Fruit fly (Drosophila melanogaster) whole organism, embryonic: Measurements from ENCODE around the gene Vav.

ENCODE experiments used
- ATbp ChIP-seq: fragments of 200-800 bp; sonication (Bioruptor generic); optimal IDR thresholded peaks from 2 replicates; lab custom pipeline; 2017; ENCODE audit warnings: missing biosample characterization, mild to moderate bottlenecking, missing genetic modification characterization, missing genetic modification reagents
- B-H1 ChIP-seq: fragments of 200-800 bp; sonication (Bioruptor generic); IDR thresholded peaks from 3 replicates; pipeline ENCODE4 v1.3.6; 2022; ENCODE audit warnings: missing biosample characterization, missing genetic modification characterization
- CG10209 ChIP-seq: fragments of 200-800 bp; sonication (Bioruptor generic); optimal IDR thresholded peaks from 3 replicates; lab custom pipeline; 2017; ENCODE audit warnings: missing biosample characterization, mild to moderate bottlenecking, missing genetic modification characterization, missing genetic modification reagents
- CG10274 ChIP-seq: fragments of 200-800 bp; sonication (Bioruptor generic); optimal IDR thresholded peaks from 3 replicates; lab custom pipeline; 2017; ENCODE audit warnings: missing biosample characterization, mild to moderate bottlenecking, missing genetic modification characterization
- CG11695 ChIP-seq: fragments of 200-800 bp; sonication (Bioruptor generic); IDR thresholded peaks from 3 replicates; pipeline ENCODE4 v1.3.6; 2022; ENCODE audit warnings: missing biosample characterization, missing genetic modification characterization
- CG11696 ChIP-seq: fragments of 200-800 bp; sonication (Bioruptor generic); IDR thresholded peaks from 2 replicates; pipeline ENCODE4 v1.3.6; 2022; ENCODE audit warnings: missing biosample characterization, missing genetic modification characterization
- CG12391 ChIP-seq: fragments of 200-800 bp; sonication (Bioruptor generic); optimal IDR thresholded peaks from 3 replicates; lab custom pipeline; 2018; ENCODE audit warnings: missing biosample characterization, mild to moderate bottlenecking, missing genetic modification characterization, moderate library complexity
- CG12659 ChIP-seq: fragments of 200-800 bp; sonication (Bioruptor generic); optimal IDR thresholded peaks from 3 replicates; lab custom pipeline; 2017; ENCODE audit warnings: mild to moderate bottlenecking, missing biosample characterization, missing genetic modification reagents, missing genetic modification characterization
- CG12744 ChIP-seq: fragments of 200-800 bp; sonication (Bioruptor generic); optimal IDR thresholded peaks from 2 replicates; lab custom pipeline; 2016; ENCODE audit warnings: missing biosample characterization, missing genetic modification characterization
- CG13894 ChIP-seq: fragments of 200-800 bp; sonication (Bioruptor generic); optimal IDR thresholded peaks from 3 replicates; lab custom pipeline; 2018; ENCODE audit warnings: missing biosample characterization, mild to moderate bottlenecking, missing genetic modification characterization, moderate library complexity
- CG17802 ChIP-seq: fragments of 200-800 bp; sonication (Bioruptor generic); optimal IDR thresholded peaks from 2 replicates; lab custom pipeline; 2018; ENCODE audit warnings: missing biosample characterization, mild to moderate bottlenecking, missing genetic modification characterization, moderate library complexity
- CG17912 ChIP-seq: fragments of 200-800 bp; sonication (Bioruptor generic); optimal IDR thresholded peaks from 2 replicates; lab custom pipeline; 2018; ENCODE audit warnings: missing biosample characterization, mild to moderate bottlenecking, missing genetic modification characterization
- CG2202 ChIP-seq: fragments of 200-800 bp; sonication (Bioruptor generic); optimal IDR thresholded peaks from 2 replicates; lab custom pipeline; 2018; ENCODE audit warnings: missing biosample characterization, mild to moderate bottlenecking, missing genetic modification characterization
- CG2712 ChIP-seq: fragments of 200-800 bp; optimal IDR thresholded peaks from 3 replicates; lab custom pipeline; 2019; ENCODE audit warnings: missing biosample characterization, mild to moderate bottlenecking, missing genetic modification characterization, moderate library complexity
- CG33213 ChIP-seq: fragments of 200-800 bp; sonication (Bioruptor generic); optimal IDR thresholded peaks from 3 replicates; lab custom pipeline; 2016; ENCODE audit warnings: missing biosample characterization, missing genetic modification characterization
- CG33557 ChIP-seq: fragments of 200-800 bp; sonication (Bioruptor generic); optimal IDR thresholded peaks from 2 replicates; lab custom pipeline; 2019; ENCODE audit warnings: missing biosample characterization, mild to moderate bottlenecking, missing genetic modification characterization, moderate library complexity
- CG3847 ChIP-seq: fragments of 200-800 bp; sonication (Bioruptor generic); IDR thresholded peaks from 2 replicates; pipeline ENCODE4 v1.3.6; 2022; ENCODE audit warnings: missing biosample characterization, missing genetic modification characterization
- CG6683 ChIP-seq: fragments of 200-800 bp; sonication (Bioruptor generic); optimal IDR thresholded peaks from 2 replicates; lab custom pipeline; 2017; ENCODE audit warnings: missing biosample characterization, mild to moderate bottlenecking, missing genetic modification characterization, missing genetic modification reagents
- CG8765 ChIP-seq: fragments of 200-800 bp; sonication (Bioruptor generic); IDR thresholded peaks from 2 replicates; pipeline ENCODE4 v1.3.6; 2022; ENCODE audit warnings: missing biosample characterization, missing genetic modification characterization
- CG9215 ChIP-seq: fragments of 200-800 bp; sonication (Bioruptor generic); IDR thresholded peaks from 2 replicates; pipeline ENCODE4 v1.3.6; 2022; ENCODE audit warnings: missing biosample characterization, missing genetic modification characterization
- Chrac-16 ChIP-seq: fragments of 200-800 bp; sonication (Bioruptor generic); optimal IDR thresholded peaks from 3 replicates; lab custom pipeline; 2016; ENCODE audit warnings: missing biosample characterization, missing genetic modification characterization
- CrebB ChIP-seq: fragments of 200-800 bp; sonication (Bioruptor generic); optimal IDR thresholded peaks from 3 replicates; lab custom pipeline; 2018; ENCODE audit warnings: missing biosample characterization, mild to moderate bottlenecking, missing genetic modification characterization
- Dek ChIP-seq: fragments of 200-800 bp; sonication (Bioruptor generic); optimal IDR thresholded peaks from 3 replicates; lab custom pipeline; 2019; ENCODE audit warnings: missing biosample characterization, mild to moderate bottlenecking, missing genetic modification characterization, moderate library complexity
- HHEX ChIP-seq: fragments of 200-800 bp; sonication (Bioruptor generic); optimal IDR thresholded peaks from 3 replicates; lab custom pipeline; 2017; ENCODE audit warnings: missing biosample characterization, mild to moderate bottlenecking, missing genetic modification characterization, missing genetic modification reagents
- HLH4C ChIP-seq: fragments of 200-800 bp; sonication (Bioruptor generic); IDR thresholded peaks from 3 replicates; pipeline ENCODE4 v1.3.6; 2022; ENCODE audit warnings: missing biosample characterization, missing genetic modification characterization; ENCODE audit not compliant: partially characterized antibody
- Nf-YA ChIP-seq: fragments of 200-800 bp; sonication (Bioruptor generic); IDR thresholded peaks from 2 replicates; pipeline ENCODE4 v1.3.6; 2022; ENCODE audit warnings: missing biosample characterization, missing genetic modification characterization
- Oaz ChIP-seq: fragments of 200-800 bp; sonication (Bioruptor generic); IDR thresholded peaks from 2 replicates; pipeline ENCODE4 v1.3.6; 2022; ENCODE audit warnings: missing biosample characterization, missing genetic modification characterization
- Ravus ChIP-seq: fragments of 200-800 bp; sonication (Bioruptor generic); IDR thresholded peaks from 2 replicates; pipeline ENCODE4 v1.3.6; 2022; ENCODE audit warnings: missing biosample characterization, missing genetic modification characterization
- Stat92E ChIP-seq, 3 experiments: fragments of >200 bp in 2 of 3; fragments of 200-800 bp in 1 of 3; sonication (Bioruptor generic) in 1 of 3; optimal IDR thresholded peaks; 2 replicates each; lab custom pipeline; 2017 to 2019; ENCODE audit warnings: missing biosample characterization in 3 of 3, missing genetic modification characterization in 3 of 3, mild to moderate bottlenecking in 1 of 3, moderate library complexity in 1 of 3
- Trl ChIP-seq, 3 experiments: fragments of >200 bp in 2 of 3; fragments of 200-800 bp in 1 of 3; sonication (Bioruptor generic) in 1 of 3; optimal IDR thresholded peaks; 2 replicates in 1 of 3; 3 replicates in 2 of 3; lab custom pipeline; 2016 to 2017; ENCODE audit warnings: missing biosample characterization in 1 of 3, missing genetic modification characterization in 1 of 3
- Vsx1 ChIP-seq: fragments of 200-800 bp; sonication (Bioruptor generic); optimal IDR thresholded peaks from 2 replicates; lab custom pipeline; 2017; ENCODE audit warnings: missing biosample characterization, mild to moderate bottlenecking, missing genetic modification characterization, missing genetic modification reagents
- chn ChIP-seq: fragments of 200-800 bp; sonication (Bioruptor generic); optimal IDR thresholded peaks from 2 replicates; lab custom pipeline; 2016; ENCODE audit warnings: missing biosample characterization, missing genetic modification characterization
- crol ChIP-seq: fragments of 200-800 bp; sonication (Bioruptor generic); IDR thresholded peaks from 2 replicates; pipeline ENCODE4 v1.3.6; 2022; ENCODE audit warnings: missing biosample characterization, missing genetic modification characterization
- dan ChIP-seq: fragments of 200-800 bp; sonication (Bioruptor generic); IDR thresholded peaks from 2 replicates; pipeline ENCODE4 v1.3.6; 2022; ENCODE audit warnings: missing biosample characterization, missing genetic modification characterization
- disco-r ChIP-seq: fragments of 200-800 bp; sonication (Bioruptor generic); optimal IDR thresholded peaks from 2 replicates; lab custom pipeline; 2016; ENCODE audit warnings: missing biosample characterization, missing genetic modification characterization
- fd102C ChIP-seq: fragments of 200-800 bp; sonication (Bioruptor generic); optimal IDR thresholded peaks from 2 replicates; lab custom pipeline; 2018; ENCODE audit warnings: missing biosample characterization, mild to moderate bottlenecking, missing genetic modification characterization, moderate library complexity
- fu2 ChIP-seq: fragments of 200-800 bp; sonication (Bioruptor generic); optimal IDR thresholded peaks from 2 replicates; lab custom pipeline; 2016; ENCODE audit warnings: missing biosample characterization, missing genetic modification characterization
- gsb-n ChIP-seq: fragments of 200-800 bp; sonication (Bioruptor generic); optimal IDR thresholded peaks from 3 replicates; lab custom pipeline; 2018; ENCODE audit warnings: missing biosample characterization, mild to moderate bottlenecking, missing genetic modification characterization
- h ChIP-seq: fragments of >200 bp; optimal IDR thresholded peaks from 2 replicates; lab custom pipeline; 2017
- nerfin-2 ChIP-seq: fragments of 200-800 bp; sonication (Bioruptor generic); IDR thresholded peaks from 2 replicates; pipeline ENCODE4 v1.3.6; 2022; ENCODE audit warnings: missing biosample characterization, missing genetic modification characterization; ENCODE audit not compliant: partially characterized antibody
- org-1 ChIP-seq: fragments of 200-800 bp; sonication (Bioruptor generic); optimal IDR thresholded peaks from 2 replicates; lab custom pipeline; 2017; ENCODE audit warnings: missing biosample characterization, missing genetic modification characterization
- pita ChIP-seq: fragments of 200-800 bp; sonication (Bioruptor generic); optimal IDR thresholded peaks from 2 replicates; lab custom pipeline; 2017; ENCODE audit warnings: missing biosample characterization, mild to moderate bottlenecking, missing genetic modification characterization
- psq ChIP-seq: fragments of 200-800 bp; sonication (Bioruptor generic); optimal IDR thresholded peaks from 2 replicates; lab custom pipeline; 2017; ENCODE audit warnings: missing biosample characterization, missing genetic modification characterization
- schlank ChIP-seq: fragments of 200-800 bp; sonication (Bioruptor generic); optimal IDR thresholded peaks from 2 replicates; lab custom pipeline; 2018; ENCODE audit warnings: missing biosample characterization, mild to moderate bottlenecking, missing genetic modification characterization
- sima ChIP-seq: fragments of 200-800 bp; sonication (Bioruptor generic); optimal IDR thresholded peaks from 2 replicates; lab custom pipeline; 2016; ENCODE audit warnings: missing biosample characterization, missing genetic modification characterization
- so ChIP-seq: fragments of 200-800 bp; sonication (Bioruptor generic); IDR thresholded peaks from 3 replicates; pipeline ENCODE4 v1.3.6; 2022; ENCODE audit warnings: missing biosample characterization, missing genetic modification characterization
- sqz ChIP-seq: fragments of 200-800 bp; sonication (Bioruptor generic); optimal IDR thresholded peaks from 3 replicates; lab custom pipeline; 2018; ENCODE audit warnings: missing biosample characterization, mild to moderate bottlenecking, missing genetic modification characterization
- ttk ChIP-seq: fragments of 200-800 bp; sonication (Bioruptor generic); IDR thresholded peaks from 2 replicates; pipeline ENCODE4 v2.1.2; 2022; ENCODE audit warnings: missing biosample characterization, missing genetic modification characterization
- twi ChIP-seq: fragments of 200-800 bp; optimal IDR thresholded peaks from 2 replicates; lab custom pipeline; 2019; ENCODE audit warnings: missing biosample characterization, mild to moderate bottlenecking, missing genetic modification characterization, moderate library complexity
- vnd ChIP-seq: fragments of 200-800 bp; sonication (Bioruptor generic); IDR thresholded peaks from 3 replicates; pipeline ENCODE4 v1.3.6; 2022; ENCODE audit warnings: missing biosample characterization, missing genetic modification characterization; ENCODE audit not compliant: partially characterized antibody
- zf30C ChIP-seq: fragments of 200-800 bp; sonication (Bioruptor generic); optimal IDR thresholded peaks from 3 replicates; lab custom pipeline; 2018; ENCODE audit warnings: missing biosample characterization, mild to moderate bottlenecking, missing genetic modification characterization

Gene Vav

dm6 chrX:19281271-19281670, 19.7 kb downstream of the Vav start (continued):
- TF ChIP-seq Ravus (GFP tag; lab: Robert Waterston, UW) (no peak), dan (GFP tag; lab: Robert Waterston, UW) (no peak), org-1 (no peak), fu2 (GFP tag; lab: Kevin White, UChicago) (no peak), CG2712 (peak; percentile 27), pita (GFP tag; lab: Kevin White, UChicago) (no peak), HLH4C (GFP tag; lab: Robert Waterston, UW) (no peak), CG12391 (tag; lab: Kevin White, UChicago) (peak; percentile 12), CG11696 (GFP tag; lab: Robert Waterston, UW) (no peak), CG33557 (GFP tag; lab: Kevin White, UChicago) (no peak), B-H1 (GFP tag; lab: Robert Waterston, UW) (no peak; the same call in 2 of the 3 replicates), CG12659 (GFP tag; lab: Kevin White, UChicago) (peak; percentile 23), CG3847 (GFP tag; lab: Robert Waterston, UW) (no peak), zf30C (GFP tag; lab: Kevin White, UChicago) (peak; percentile 66), Nf-YA (GFP tag; lab: Robert Waterston, UW) (no peak), CG6683 (GFP tag; lab: Kevin White, UChicago) (no peak), sima (no peak), CG11695 (peak; percentile 27; the same call in 1 of the 3 replicates), CG33213 (GFP tag; lab: Kevin White, UChicago) (no peak), Chrac-16 (GFP tag; lab: Kevin White, UChicago) (no peak), chn (GFP tag; lab: Kevin White, UChicago) (no peak), CG17802 (tag; lab: Kevin White, UChicago) (no peak), twi (tag; lab: Kevin White, UChicago) (no peak), vnd (no peak), HHEX (GFP tag; lab: Kevin White, UChicago) (peak; percentile 45), gsb-n (no peak), Dek (tag; lab: Kevin White, UChicago) (no peak), CG9215 (GFP tag; lab: Robert Waterston, UW) (no peak), h (lab: Kevin White, UChicago) (no peak), ttk (GFP tag; lab: Robert Waterston, UW) (no peak), Oaz (no peak), CrebB (tag; lab: Kevin White, UChicago) (no peak), nerfin-2 (GFP tag; lab: Robert Waterston, UW) (no peak), CG10209 (GFP tag; lab: Kevin White, UChicago) (peak; percentile 6), sqz (GFP tag; lab: Kevin White, UChicago) (no peak), disco-r (GFP tag; lab: Kevin White, UChicago) (no peak), fd102C (GFP tag; lab: Kevin White, UChicago) (no peak), CG2202 (tag; lab: Kevin White, UChicago) (no peak), CG8765 (GFP tag; lab: Robert Waterston, UW) (no peak), so (GFP tag; lab: Robert Waterston, UW) (no peak), Stat92E (GFP tag; optimal IDR thresholded peaks at IDR 0.05; lab: Kevin White, UChicago) (no peak), CG13894 (tag; lab: Kevin White, UChicago) (no peak), ATbp (GFP tag; lab: Kevin White, UChicago) (peak; percentile 32), CG12744 (GFP tag; lab: Kevin White, UChicago) (no peak), crol (no peak), Trl (optimal IDR thresholded peaks at IDR 0.05; lab: Kevin White, UChicago) (no peak), Trl (GFP tag; optimal IDR thresholded peaks at IDR 0.05; lab: Kevin White, UChicago) (no peak), psq (no peak), schlank (tag; lab: Kevin White, UChicago) (no peak), Vsx1 (GFP tag; lab: Kevin White, UChicago) (no peak), CG17912 (GFP tag; lab: Kevin White, UChicago) (no peak), CG10274 (GFP tag; lab: Kevin White, UChicago) (no peak)
